Fruit fly (Drosophila melanogaster) whole organism, embryonic: Measurements from ENCODE around the gene Dredd.

ENCODE experiments used
- C15 ChIP-seq: fragments of 200-800 bp; sonication (Bioruptor generic); IDR thresholded peaks from 3 replicates; pipeline ENCODE4 v1.3.6; 2022; ENCODE audit warnings: missing biosample characterization, missing genetic modification characterization
- CG11504 ChIP-seq: fragments of 200-800 bp; sonication (Bioruptor generic); optimal IDR thresholded peaks from 3 replicates; lab custom pipeline; 2019; ENCODE audit warnings: missing biosample characterization, mild to moderate bottlenecking, missing genetic modification characterization, moderate library complexity
- CG11695 ChIP-seq: fragments of 200-800 bp; sonication (Bioruptor generic); IDR thresholded peaks from 3 replicates; pipeline ENCODE4 v1.3.6; 2022; ENCODE audit warnings: missing biosample characterization, missing genetic modification characterization
- CG12219 ChIP-seq: fragments of 200-800 bp; sonication (Bioruptor generic); optimal IDR thresholded peaks from 3 replicates; lab custom pipeline; 2018; ENCODE audit warnings: missing biosample characterization, mild to moderate bottlenecking, missing genetic modification characterization
- CG13287 ChIP-seq: fragments of 200-800 bp; sonication (Bioruptor generic); IDR thresholded peaks from 2 replicates; pipeline ENCODE4 v1.3.6; 2022; ENCODE audit warnings: missing biosample characterization, missing genetic modification characterization; ENCODE audit not compliant: partially characterized antibody
- CG14667 ChIP-seq: fragments of 200-800 bp; sonication (Bioruptor generic); IDR thresholded peaks from 2 replicates; pipeline ENCODE4 v1.3.6; 2022; ENCODE audit warnings: missing biosample characterization, missing genetic modification characterization
- CG15011 ChIP-seq: fragments of 200-800 bp; sonication (Bioruptor generic); optimal IDR thresholded peaks from 3 replicates; lab custom pipeline; 2018; ENCODE audit warnings: missing biosample characterization, mild to moderate bottlenecking, missing genetic modification characterization
- CG15696 ChIP-seq: fragments of 200-800 bp; sonication (Bioruptor generic); optimal IDR thresholded peaks from 2 replicates; lab custom pipeline; 2019; ENCODE audit warnings: missing biosample characterization, mild to moderate bottlenecking, missing genetic modification characterization, moderate library complexity
- CG18619 ChIP-seq: fragments of 200-800 bp; sonication (Bioruptor generic); optimal IDR thresholded peaks from 3 replicates; lab custom pipeline; 2017; ENCODE audit warnings: missing biosample characterization, mild to moderate bottlenecking, missing genetic modification characterization
- CG2116 ChIP-seq: fragments of 200-800 bp; sonication (Bioruptor generic); optimal IDR thresholded peaks from 3 replicates; lab custom pipeline; 2018; ENCODE audit warnings: missing biosample characterization, mild to moderate bottlenecking, missing genetic modification characterization
- CG2120 ChIP-seq: fragments of 200-800 bp; sonication (Bioruptor generic); optimal IDR thresholded peaks from 3 replicates; lab custom pipeline; 2016; ENCODE audit warnings: missing biosample characterization, missing genetic modification characterization
- CG2712 ChIP-seq: fragments of 200-800 bp; optimal IDR thresholded peaks from 3 replicates; lab custom pipeline; 2019; ENCODE audit warnings: missing biosample characterization, mild to moderate bottlenecking, missing genetic modification characterization, moderate library complexity
- CG3838 ChIP-seq: fragments of 200-800 bp; sonication (Bioruptor generic); optimal IDR thresholded peaks from 3 replicates; lab custom pipeline; 2016; ENCODE audit warnings: missing biosample characterization, missing genetic modification characterization
- CG3995 ChIP-seq: fragments of 200-800 bp; sonication (Bioruptor generic); optimal IDR thresholded peaks from 3 replicates; lab custom pipeline; 2016; ENCODE audit warnings: missing biosample characterization, missing genetic modification characterization
- CG4282 ChIP-seq: fragments of 200-800 bp; sonication (Bioruptor generic); optimal IDR thresholded peaks from 2 replicates; lab custom pipeline; 2016; ENCODE audit warnings: missing biosample characterization, missing genetic modification characterization
- CG5245 ChIP-seq: fragments of 200-800 bp; sonication (Bioruptor generic); optimal IDR thresholded peaks from 3 replicates; lab custom pipeline; 2016; ENCODE audit warnings: missing biosample characterization, missing genetic modification characterization
- CG7839 ChIP-seq: fragments of 200-800 bp; sonication (Bioruptor generic); optimal IDR thresholded peaks from 3 replicates; lab custom pipeline; 2018; ENCODE audit warnings: missing biosample characterization, mild to moderate bottlenecking, missing genetic modification characterization, moderate library complexity
- CG7987 ChIP-seq: fragments of 200-800 bp; sonication (Bioruptor generic); optimal IDR thresholded peaks from 2 replicates; lab custom pipeline; 2018; ENCODE audit warnings: missing biosample characterization, mild to moderate bottlenecking, missing genetic modification characterization, moderate library complexity
- CG9437 ChIP-seq: fragments of 200-800 bp; sonication (Bioruptor generic); optimal IDR thresholded peaks from 2 replicates; lab custom pipeline; 2018; ENCODE audit warnings: missing biosample characterization, mild to moderate bottlenecking, missing genetic modification characterization
- Dip3 ChIP-seq: fragments of 200-800 bp; sonication (Bioruptor generic); optimal IDR thresholded peaks from 3 replicates; lab custom pipeline; 2016; ENCODE audit warnings: missing biosample characterization, missing genetic modification characterization
- Doc2 ChIP-seq: fragments of 200-800 bp; sonication (Bioruptor generic); IDR thresholded peaks from 2 replicates; pipeline ENCODE4 v1.3.6; 2022; ENCODE audit warnings: missing biosample characterization, missing genetic modification characterization
- Gug ChIP-seq: fragments of 200-800 bp; sonication (Bioruptor generic); IDR thresholded peaks from 4 replicates; pipeline ENCODE4 v1.3.6; 2022; ENCODE audit warnings: missing biosample characterization, missing genetic modification characterization
- Hr3 ChIP-seq: fragments of 200-800 bp; sonication (Bioruptor generic); optimal IDR thresholded peaks from 3 replicates; lab custom pipeline; 2016; ENCODE audit warnings: missing biosample characterization, missing genetic modification characterization
- Hr51 ChIP-seq, 2 experiments: fragments of 200-800 bp; sonication (Bioruptor generic); optimal IDR thresholded peaks; 2 replicates in 1 of 2; 3 replicates in 1 of 2; lab custom pipeline; 2016 to 2018; ENCODE audit warnings: missing biosample characterization in 2 of 2, missing genetic modification characterization in 2 of 2, mild to moderate bottlenecking in 1 of 2, moderate library complexity in 1 of 2
- MESR4 ChIP-seq: fragments of 200-800 bp; sonication (Bioruptor generic); optimal IDR thresholded peaks from 2 replicates; lab custom pipeline; 2018; ENCODE audit warnings: missing biosample characterization, mild to moderate bottlenecking, missing genetic modification characterization, moderate library complexity
- NC2α ChIP-seq: fragments of 200-800 bp; sonication (Bioruptor generic); optimal IDR thresholded peaks from 2 replicates; lab custom pipeline; 2016; ENCODE audit warnings: missing biosample characterization, missing genetic modification characterization
- NFAT ChIP-seq: fragments of 200-800 bp; sonication (Bioruptor generic); IDR thresholded peaks from 2 replicates; pipeline ENCODE4 v1.3.6; 2022; ENCODE audit warnings: missing biosample characterization, missing genetic modification characterization
- Nf-YB ChIP-seq: fragments of 200-800 bp; sonication (Bioruptor generic); optimal IDR thresholded peaks from 3 replicates; lab custom pipeline; 2019; ENCODE audit warnings: missing biosample characterization, mild to moderate bottlenecking, missing genetic modification characterization, moderate library complexity
- Optix ChIP-seq: fragments of 200-800 bp; sonication (Bioruptor generic); IDR thresholded peaks from 3 replicates; pipeline ENCODE4 v1.3.6; 2022; ENCODE audit warnings: missing biosample characterization, missing genetic modification characterization
- Ssrp ChIP-seq: fragments of 200-800 bp; sonication (Bioruptor generic); optimal IDR thresholded peaks from 2 replicates; lab custom pipeline; 2018; ENCODE audit warnings: missing biosample characterization, mild to moderate bottlenecking, missing genetic modification characterization, moderate library complexity
- Xbp1 ChIP-seq: fragments of 200-800 bp; sonication (Bioruptor generic); optimal IDR thresholded peaks from 3 replicates; lab custom pipeline; 2016; ENCODE audit warnings: missing biosample characterization, mild to moderate bottlenecking, missing genetic modification characterization
- dimm ChIP-seq: fragments of 200-800 bp; sonication (Bioruptor generic); IDR thresholded peaks from 2 replicates; pipeline ENCODE4 v1.3.6; 2022; ENCODE audit warnings: missing biosample characterization, missing genetic modification characterization
- dm ChIP-seq: fragments of 200-800 bp; sonication (Bioruptor generic); optimal IDR thresholded peaks from 3 replicates; lab custom pipeline; 2016; ENCODE audit warnings: missing biosample characterization, missing genetic modification characterization
- eyg ChIP-seq: fragments of 200-800 bp; sonication (Bioruptor generic); optimal IDR thresholded peaks from 3 replicates; lab custom pipeline; 2016; ENCODE audit warnings: missing biosample characterization, missing genetic modification characterization
- fd102C ChIP-seq: fragments of 200-800 bp; sonication (Bioruptor generic); optimal IDR thresholded peaks from 2 replicates; lab custom pipeline; 2018; ENCODE audit warnings: missing biosample characterization, mild to moderate bottlenecking, missing genetic modification characterization, moderate library complexity
- gcm ChIP-seq: fragments of 200-800 bp; sonication (Bioruptor generic); optimal IDR thresholded peaks from 2 replicates; lab custom pipeline; 2019; ENCODE audit warnings: missing biosample characterization, mild to moderate bottlenecking, missing genetic modification characterization, moderate library complexity
- gt ChIP-seq: fragments of 200-800 bp; sonication (Bioruptor generic); IDR thresholded peaks from 2 replicates; pipeline ENCODE4 v1.3.6; 2022; ENCODE audit warnings: missing biosample characterization, missing genetic modification characterization
- kah ChIP-seq: fragments of 200-800 bp; sonication (Bioruptor generic); optimal IDR thresholded peaks from 2 replicates; lab custom pipeline; 2018; ENCODE audit warnings: missing biosample characterization, mild to moderate bottlenecking, missing genetic modification characterization
- lov ChIP-seq, 2 experiments: fragments of 200-800 bp in 1 of 2; fragments of >200 bp in 1 of 2; sonication (Bioruptor generic) in 1 of 2; IDR thresholded peaks in 1 of 2; optimal IDR thresholded peaks in 1 of 2; 2 replicates in 1 of 2; 3 replicates in 1 of 2; pipeline versions ENCODE4 v1.3.6 to Lab custom; 2017 to 2022; ENCODE audit warnings: missing biosample characterization in 1 of 2, missing genetic modification characterization in 1 of 2
- nmo ChIP-seq: fragments of 200-800 bp; sonication (Bioruptor generic); optimal IDR thresholded peaks from 2 replicates; lab custom pipeline; 2018; ENCODE audit warnings: missing biosample characterization, mild to moderate bottlenecking, missing genetic modification characterization, moderate library complexity
- p53 ChIP-seq: fragments of 200-800 bp; sonication (Bioruptor generic); optimal IDR thresholded peaks from 2 replicates; lab custom pipeline; 2016; ENCODE audit warnings: missing biosample characterization, missing genetic modification characterization
- pb ChIP-seq: fragments of 200-800 bp; sonication (Bioruptor generic); optimal IDR thresholded peaks from 3 replicates; lab custom pipeline; 2016; ENCODE audit warnings: missing biosample characterization, missing genetic modification characterization
- phol ChIP-seq: fragments of 200-800 bp; sonication (Bioruptor generic); optimal IDR thresholded peaks from 3 replicates; lab custom pipeline; 2018; ENCODE audit warnings: missing biosample characterization, mild to moderate bottlenecking, missing genetic modification characterization, moderate library complexity
- pzg ChIP-seq: fragments of 200-800 bp; sonication (Bioruptor generic); optimal IDR thresholded peaks from 3 replicates; lab custom pipeline; 2018; ENCODE audit warnings: missing biosample characterization, mild to moderate bottlenecking, missing genetic modification characterization, moderate library complexity
- sim ChIP-seq: fragments of 200-800 bp; sonication (Bioruptor generic); IDR thresholded peaks from 2 replicates; pipeline ENCODE4 v1.3.6; 2022; ENCODE audit warnings: missing biosample characterization, missing genetic modification characterization
- sima ChIP-seq: fragments of 200-800 bp; sonication (Bioruptor generic); optimal IDR thresholded peaks from 2 replicates; lab custom pipeline; 2016; ENCODE audit warnings: missing biosample characterization, missing genetic modification characterization
- slbo ChIP-seq: fragments of 200-800 bp; sonication (Bioruptor generic); IDR thresholded peaks from 2 replicates; pipeline ENCODE4 v1.3.6; 2022; ENCODE audit warnings: missing biosample characterization, missing genetic modification characterization
- sqz ChIP-seq: fragments of 200-800 bp; sonication (Bioruptor generic); optimal IDR thresholded peaks from 3 replicates; lab custom pipeline; 2018; ENCODE audit warnings: missing biosample characterization, mild to moderate bottlenecking, missing genetic modification characterization
- tx ChIP-seq: fragments of 200-800 bp; sonication (Bioruptor generic); optimal IDR thresholded peaks from 2 replicates; lab custom pipeline; 2016; ENCODE audit warnings: missing biosample characterization, missing genetic modification characterization
- z ChIP-seq: fragments of 200-800 bp; sonication (Bioruptor generic); IDR thresholded peaks from 3 replicates; pipeline ENCODE4 v1.3.6; 2022; ENCODE audit warnings: missing biosample characterization, missing genetic modification characterization
- zfh2 ChIP-seq: fragments of 200-800 bp; sonication (Bioruptor generic); optimal IDR thresholded peaks from 2 replicates; lab custom pipeline; 2016; ENCODE audit warnings: missing biosample characterization, missing genetic modification characterization

Gene Dredd

DNA sequence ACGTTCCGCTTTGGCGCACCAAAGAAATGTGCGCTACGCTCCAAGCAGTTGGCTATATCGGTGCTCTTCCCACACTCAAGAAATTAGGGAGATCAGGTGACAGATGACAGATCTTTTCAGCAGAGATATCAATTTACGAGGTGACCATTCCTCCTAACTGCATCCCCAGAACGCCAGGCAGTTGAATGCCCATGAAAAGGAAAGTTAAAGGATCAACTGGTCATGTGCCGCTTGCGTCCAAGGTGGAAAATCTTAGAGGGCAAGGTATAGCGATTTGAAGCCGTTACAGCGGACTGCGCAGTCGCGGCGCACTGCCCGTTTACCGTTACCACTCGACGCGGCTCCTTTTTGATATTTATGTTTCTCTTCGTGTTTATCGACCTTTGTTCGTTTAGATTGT is 16.8 kb downstream of the Dredd start (continued):
- TF ChIP-seq dm (no peak), CG7839 (peak; percentile 26), Gug (GFP tag; lab: Robert Waterston, UW) (no peak), zfh2 (peak; percentile 57), CG4282 (GFP tag; lab: Kevin White, UChicago) (no peak), slbo (0 out of 2 replicates have a peak, but pooled peaks have one; percentile 22), fd102C (GFP tag; lab: Kevin White, UChicago) (no peak), CG2712 (tag; lab: Kevin White, UChicago) (peak; percentile 49), CG15696 (tag; lab: Kevin White, UChicago) (peak; percentile 14), eyg (GFP tag; lab: Kevin White, UChicago) (no peak), CG18619 (no peak), CG3995 (GFP tag; lab: Kevin White, UChicago) (no peak), lov (optimal IDR thresholded peaks at IDR 0.05; lab: Kevin White, UChicago) (no peak), lov (GFP tag; IDR thresholded peaks at IDR 0.05; lab: Robert Waterston, UW) (no peak), gt (no peak), gcm (GFP tag; lab: Kevin White, UChicago) (peak; percentile 1), MESR4 (no peak), CG9437 (GFP tag; lab: Kevin White, UChicago) (peak; percentile 5), Nf-YB (GFP tag; lab: Kevin White, UChicago) (no peak), CG14667 (GFP tag; lab: Robert Waterston, UW) (no peak), phol (peak; percentile 34), CG2120 (peak; percentile 34), NC2α (no peak), pzg (GFP tag; lab: Kevin White, UChicago) (no peak), kah (GFP tag; lab: Kevin White, UChicago) (no peak), Xbp1 (GFP tag; lab: Kevin White, UChicago) (peak; percentile 24), CG5245 (GFP tag; lab: Kevin White, UChicago) (peak; percentile 0), CG15011 (no peak), z (no peak), CG2116 (GFP tag; lab: Kevin White, UChicago) (no peak), Optix (0 out of 3 replicates have a peak, but pooled peaks have one; percentile 26), sim (GFP tag; lab: Robert Waterston, UW) (no peak), Hr51 (GFP tag; optimal IDR thresholded peaks at IDR 0.05; lab: Kevin White, UChicago) (peak in 1 of 2 experiments; percentile 39), dimm (GFP tag; lab: Robert Waterston, UW) (no peak), sima (GFP tag; lab: Kevin White, UChicago) (no peak), pb (GFP tag; lab: Kevin White, UChicago) (peak; percentile 11), CG3838 (GFP tag; lab: Kevin White, UChicago) (no peak), CG13287 (GFP tag; lab: Robert Waterston, UW) (no peak), p53 (GFP tag; lab: Kevin White, UChicago) (no peak), CG11695 (GFP tag; lab: Robert Waterston, UW) (no peak), sqz (GFP tag; lab: Kevin White, UChicago) (no peak), tx (GFP tag; lab: Kevin White, UChicago) (peak; percentile 33), NFAT (GFP tag; lab: Robert Waterston, UW) (no peak), C15 (GFP tag; lab: Robert Waterston, UW) (no peak), nmo (peak; percentile 39), CG12219 (peak; percentile 11), Doc2 (no peak), Dip3 (GFP tag; lab: Kevin White, UChicago) (peak; percentile 62), CG11504 (tag; lab: Kevin White, UChicago) (peak; percentile 42), Ssrp (tag; lab: Kevin White, UChicago) (peak; percentile 28), Hr3 (GFP tag; lab: Kevin White, UChicago) (no peak), CG7987 (GFP tag; lab: Kevin White, UChicago) (no peak)
